Worm (Caenorhabditis elegans) whole organism, young adult: ENCODE measurements around the gene C28D4.18.
A peak's percentile ranks its signal among the peaks of the same experiment; 100 is the strongest.
"Not testable (repeated sequence)": the region's sequence is repeated elsewhere in the genome, so short reads cannot be mapped to it uniquely, and the experiment has no call there.

Experiments used
- B0035.1 ChIP-seq: sonication (generic microtip); optimal IDR thresholded peaks from 2 replicates; lab custom pipeline; 2016; ENCODE audit warnings: missing genetic modification characterization, mild to moderate bottlenecking, missing compliant biosample characterization, missing genotype, missing genetic modification reagents
- B0336.3 ChIP-seq: fragments of 200-800 bp; sonication (Bioruptor generic); IDR thresholded peaks from 2 replicates; pipeline ENCODE4 v1.3.6; 2022; ENCODE audit warnings: missing genetic modification characterization, missing compliant biosample characterization
- F52B5.7 ChIP-seq: sonication (generic microtip); optimal IDR thresholded peaks from 2 replicates; lab custom pipeline; 2016; ENCODE audit warnings: mild to moderate bottlenecking, missing genetic modification characterization, missing compliant biosample characterization
- K12H6.12 ChIP-seq: fragments of 200-800 bp; sonication (Bioruptor generic); optimal IDR thresholded peaks from 2 replicates; lab custom pipeline; 2018; ENCODE audit warnings: mild to moderate bottlenecking, missing genetic modification characterization, missing compliant biosample characterization
- T26A5.8 ChIP-seq: sonication (generic microtip); optimal IDR thresholded peaks from 2 replicates; lab custom pipeline; 2016; ENCODE audit warnings: missing genetic modification characterization, missing compliant biosample characterization
- Y95B8A.8 ChIP-seq: fragments of 200-800 bp; sonication (Bioruptor generic); IDR thresholded peaks from 2 replicates; pipeline ENCODE4 v1.3.6; 2022; ENCODE audit warnings: missing genetic modification reagents, missing genetic modification characterization, missing compliant biosample characterization
- ZK185.1 ChIP-seq: sonication (generic microtip); optimal IDR thresholded peaks from 2 replicates; lab custom pipeline; 2016; ENCODE audit warnings: mild to moderate bottlenecking, missing genetic modification characterization, missing compliant biosample characterization; ENCODE audit not compliant: poor library complexity, severe bottlenecking
- akir-1 ChIP-seq: fragments of 200-800 bp; sonication (Bioruptor generic); optimal IDR thresholded peaks from 2 replicates; lab custom pipeline; 2018; ENCODE audit warnings: mild to moderate bottlenecking, missing genetic modification characterization, moderate library complexity, missing compliant biosample characterization
- atf-7 ChIP-seq: sonication (generic microtip); optimal IDR thresholded peaks from 2 replicates; lab custom pipeline; 2017; ENCODE audit warnings: mild to moderate bottlenecking, missing genetic modification characterization, missing compliant biosample characterization
- ccch-3 ChIP-seq: fragments of 200-800 bp; sonication (Bioruptor generic); optimal IDR thresholded peaks from 2 replicates; lab custom pipeline; 2018; ENCODE audit warnings: mild to moderate bottlenecking, missing genetic modification characterization, missing compliant biosample characterization
- ceh-27 ChIP-seq: fragments of 200-800 bp; sonication (Bioruptor generic); optimal IDR thresholded peaks from 2 replicates; lab custom pipeline; 2018; ENCODE audit warnings: mild to moderate bottlenecking, missing genetic modification characterization, moderate library complexity, missing compliant biosample characterization
- ceh-40 ChIP-seq: fragments of 200-800 bp; sonication (Bioruptor generic); IDR thresholded peaks from 2 replicates; pipeline ENCODE4 v1.3.6; 2022; ENCODE audit warnings: missing genetic modification characterization, missing compliant biosample characterization
- die-1 ChIP-seq: sonication (generic microtip); optimal IDR thresholded peaks from 2 replicates; lab custom pipeline; 2016; ENCODE audit warnings: missing genotype, mild to moderate bottlenecking, missing genetic modification characterization, missing compliant biosample characterization
- ets-4 ChIP-seq: fragments of 200-800 bp; sonication (Bioruptor generic); optimal IDR thresholded peaks from 2 replicates; lab custom pipeline; 2018; ENCODE audit warnings: mild to moderate bottlenecking, missing genetic modification characterization, missing compliant biosample characterization
- gei-17 ChIP-seq: fragments of 200-800 bp; sonication (Bioruptor generic); optimal IDR thresholded peaks from 2 replicates; lab custom pipeline; 2018; ENCODE audit warnings: mild to moderate bottlenecking, missing genetic modification characterization, missing compliant biosample characterization
- hmg-1.2 ChIP-seq: fragments of 200-800 bp; sonication (Bioruptor generic); IDR thresholded peaks from 2 replicates; pipeline ENCODE4 v1.3.6; 2022; ENCODE audit warnings: missing genetic modification reagents, missing genetic modification characterization, missing compliant biosample characterization
- hmg-20 ChIP-seq: fragments of 200-800 bp; sonication (Bioruptor generic); IDR thresholded peaks from 2 replicates; pipeline ENCODE4 v1.3.6; 2022; ENCODE audit warnings: missing genetic modification reagents, missing genetic modification characterization, missing compliant biosample characterization
- hrde-1 ChIP-seq: sonication (generic microtip); optimal IDR thresholded peaks from 2 replicates; lab custom pipeline; 2016; ENCODE audit warnings: missing genetic modification characterization, mild to moderate bottlenecking, missing compliant biosample characterization, moderate library complexity, missing genotype, missing genetic modification reagents, borderline replicate concordance
- lir-1 ChIP-seq: fragments of 200-800 bp; sonication (Bioruptor generic); conservative IDR thresholded peaks from 2 replicates; pipeline ENCODE4 v1.3.6; 2022; ENCODE audit warnings: missing genetic modification reagents, missing genetic modification characterization, missing compliant biosample characterization
- madf-6 ChIP-seq: fragments of 200-800 bp; sonication (Bioruptor generic); IDR thresholded peaks from 2 replicates; pipeline ENCODE4 v1.3.6; 2022; ENCODE audit warnings: missing genetic modification reagents, missing genetic modification characterization, missing compliant biosample characterization
- nhr-120 ChIP-seq: fragments of 200-800 bp; sonication (Bioruptor generic); IDR thresholded peaks from 2 replicates; pipeline ENCODE4 v1.3.6; 2022; ENCODE audit warnings: missing genetic modification characterization, missing compliant biosample characterization
- nhr-80 ChIP-seq: sonication (generic microtip); optimal IDR thresholded peaks from 2 replicates; lab custom pipeline; 2016; ENCODE audit warnings: missing genetic modification characterization, missing compliant biosample characterization
- sdz-38 ChIP-seq: sonication (generic microtip); optimal IDR thresholded peaks from 2 replicates; lab custom pipeline; 2016; ENCODE audit warnings: missing genotype, missing genetic modification characterization, missing compliant biosample characterization
- sptf-2 ChIP-seq: fragments of 200-800 bp; sonication (Bioruptor generic); optimal IDR thresholded peaks from 2 replicates; lab custom pipeline; 2018; ENCODE audit warnings: mild to moderate bottlenecking, missing genetic modification characterization, missing compliant biosample characterization
- tbx-9 ChIP-seq: sonication (generic microtip); optimal IDR thresholded peaks from 2 replicates; lab custom pipeline; 2016; ENCODE audit warnings: borderline replicate concordance, missing genetic modification characterization, inconsistent platforms, missing compliant biosample characterization
- unc-62 ChIP-seq: fragments of 150-350 bp; optimal IDR thresholded peaks from 2 replicates; lab custom pipeline; 2014; ENCODE audit warnings: missing biosample characterization, missing genetic modification reagents, missing genetic modification characterization
- xnd-1 ChIP-seq: sonication (generic microtip); optimal IDR thresholded peaks from 2 replicates; lab custom pipeline; 2016; ENCODE audit warnings: missing genotype, missing genetic modification reagents, missing genetic modification characterization, missing compliant biosample characterization
- ztf-18 ChIP-seq: sonication (generic microtip); optimal IDR thresholded peaks from 2 replicates; lab custom pipeline; 2016; ENCODE audit warnings: missing genotype, mild to moderate bottlenecking, missing genetic modification characterization, missing compliant biosample characterization
- ztf-22 ChIP-seq: fragments of 200-800 bp; sonication (Bioruptor generic); optimal IDR thresholded peaks from 2 replicates; lab custom pipeline; 2018; ENCODE audit warnings: mild to moderate bottlenecking, missing genetic modification characterization, moderate library complexity, missing compliant biosample characterization
- ztf-25 ChIP-seq: fragments of 200-800 bp; sonication (Bioruptor generic); IDR thresholded peaks from 2 replicates; pipeline ENCODE4 v1.3.6; 2022; ENCODE audit warnings: missing genetic modification reagents, missing genetic modification characterization, missing compliant biosample characterization
- ztf-26 ChIP-seq: sonication (generic microtip); optimal IDR thresholded peaks from 2 replicates; lab custom pipeline; 2017; ENCODE audit warnings: missing genetic modification characterization, missing compliant biosample characterization
- ztf-28 ChIP-seq: fragments of 200-800 bp; sonication (Bioruptor generic); IDR thresholded peaks from 2 replicates; pipeline ENCODE4 v1.3.6; 2022; ENCODE audit warnings: missing genetic modification reagents, missing genetic modification characterization, missing compliant biosample characterization
- ztf-6 ChIP-seq: fragments of 200-800 bp; sonication (Bioruptor generic); IDR thresholded peaks from 2 replicates; pipeline ENCODE4 v1.3.6; 2022; ENCODE audit warnings: missing genetic modification reagents, missing genetic modification characterization, missing compliant biosample characterization

Gene C28D4.18

ce11 chrIV:9679296-9679695, 45.8 kb upstream of the C28D4.18 start:
- TF ChIP-seq ztf-26 (tag; lab: Kevin White, UChicago) (no peak), Y95B8A.8 (no peak), ccch-3 (GFP tag; lab: Kevin White, UChicago) (no peak), T26A5.8 (tag; lab: Kevin White, UChicago) (no peak), hmg-1.2 (no peak), ztf-28 (GFP tag; lab: Robert Waterston, UW) (no peak), K12H6.12 (no peak)

- TF ChIP-seq lir-1 (GFP tag; lab: Robert Waterston, UW): no peak
These were observed 44.2 kb upstream of the C28D4.18 start, which contains the start of gene ins-8 for ce11 chrIV:9680841-9681240. Gene ins-8 (minus strand): TSS chrIV:9680941.

ce11 chrIV:9682514-9682913, 42.6 kb upstream of the C28D4.18 start, which contains the start of gene ins-7:
Gene ins-7 (minus strand): TSS chrIV:9682845.
- TF ChIP-seq ZK185.1 (tag; lab: Kevin White, UChicago) (no peak), tbx-9 (tag; lab: Kevin White, UChicago) (no peak), akir-1 (no peak), ztf-25 (GFP tag; lab: Robert Waterston, UW) (no peak), hmg-20 (GFP tag; lab: Robert Waterston, UW) (no peak), xnd-1 (tag; lab: Kevin White, UChicago) (no peak), ets-4 (GFP tag; lab: Kevin White, UChicago) (peak; percentile 82), nhr-120 (no peak), ceh-27 (GFP tag; lab: Kevin White, UChicago) (no peak), B0336.3 (GFP tag; lab: Robert Waterston, UW) (no peak), sdz-38 (tag; lab: Kevin White, UChicago) (no peak), ztf-18 (tag; lab: Kevin White, UChicago) (no peak), ztf-28 (GFP tag; lab: Robert Waterston, UW) (no peak), ceh-40 (GFP tag; lab: Robert Waterston, UW) (no peak), unc-62 (GFP tag; lab: Kevin White, UChicago) (peak; percentile 70), madf-6 (no peak), T26A5.8 (tag; lab: Kevin White, UChicago) (no peak), nhr-80 (tag; lab: Kevin White, UChicago) (peak; percentile 86), ztf-22 (GFP tag; lab: Kevin White, UChicago) (peak; percentile 48), atf-7 (tag; lab: Kevin White, UChicago) (no peak)

- TF ChIP-seq gei-17 (GFP tag; lab: Kevin White, UChicago) (no peak), F52B5.7 (no peak), sptf-2 (GFP tag; lab: Kevin White, UChicago) (no peak), B0035.1 (tag; lab: Kevin White, UChicago) (no peak)
These were observed 41.6 kb upstream of the C28D4.18 start, which contains the start of the genes htas-1 and ZK1251.3 for ce11 chrIV:9683433-9683832. Gene htas-1 (minus strand): TSS chrIV:9683533. Gene ZK1251.3 (plus strand): TSS chrIV:9683658.

ce11 chrIV:9688715-9689114, 36.4 kb upstream of the C28D4.18 start, which contains the start of gene msp-76:
Gene msp-76 (plus strand): TSS chrIV:9689015.
- not testable (repeated sequence) for TF ChIP-seq ztf-6 (GFP tag; lab: Robert Waterston, UW); die-1; hrde-1 (tag; lab: Kevin White, UChicago)
